Fruit fly (Drosophila melanogaster): Measurements from ENCODE around the gene Atg16.
A peak's percentile ranks its signal among the peaks of the same experiment; 100 is the strongest.

DNA sequence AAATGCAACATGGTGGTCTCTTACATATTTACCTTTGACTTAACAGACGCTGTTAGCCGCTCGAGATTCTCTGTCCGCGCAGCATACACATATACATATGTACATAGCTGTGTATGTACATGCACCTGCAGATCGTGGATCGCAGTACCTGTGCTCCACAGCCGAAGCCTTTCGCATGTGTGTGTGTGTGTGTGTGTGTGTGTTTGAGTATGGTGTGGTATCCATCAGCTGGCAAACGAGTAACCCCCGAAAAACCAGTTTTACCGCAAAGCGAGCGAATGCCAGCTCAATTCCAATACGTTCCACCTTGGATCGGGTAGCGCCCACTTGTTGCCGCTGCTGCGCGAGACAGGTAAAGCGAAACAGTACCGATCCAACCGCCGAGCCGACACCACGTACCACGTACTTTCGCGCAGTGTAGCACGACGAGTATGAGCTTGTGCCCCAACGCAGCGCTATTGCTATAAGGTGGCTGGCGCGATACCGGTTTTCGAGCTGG, 6.4 kb upstream of the Atg16 start, which contains the start of gene Cad99C:
- TF ChIP-seq Rel (GFP tag; optimal IDR thresholded peaks at IDR 0.05) = no peak
- TF ChIP-seq Rel (tag; optimal IDR thresholded peaks at IDR 0.05) = peak; percentile 37
- no peak for TF ChIP-seq Dfd (GFP tag; optimal IDR thresholded peaks at IDR 0.05)
- peak; percentile 90 for TF ChIP-seq Vsx2 (GFP tag; optimal IDR thresholded peaks at IDR 0.05; ENCODE audit: partially characterized antibody)
- no peak for TF ChIP-seq sv (GFP tag; optimal IDR thresholded peaks at IDR 0.05)
- TF ChIP-seq dsf (GFP tag; optimal IDR thresholded peaks at IDR 0.05; ENCODE audit: borderline replicate concordance) = no peak
- TF ChIP-seq OdsH (GFP tag; optimal IDR thresholded peaks at IDR 0.05) = peak; percentile 25
- no peak for TF ChIP-seq N (GFP tag; optimal IDR thresholded peaks at IDR 0.05)
- TF ChIP-seq CG32264 (GFP tag; optimal IDR thresholded peaks at IDR 0.05) = no peak
